Worm (Caenorhabditis elegans) whole organism, late embryonic: ENCODE data around the gene F02C12.3.

Source experiments
- C38D4.7 ChIP-seq: fragments of 200-800 bp; sonication (Bioruptor generic); optimal IDR thresholded peaks from 2 replicates; lab custom pipeline; 2018; ENCODE audit warnings: mild to moderate bottlenecking, missing genetic modification characterization, moderate library complexity, missing compliant biosample characterization
- F13H6.1 ChIP-seq: sonication (generic microtip); optimal IDR thresholded peaks from 2 replicates; lab custom pipeline; 2016; ENCODE audit warnings: missing genetic modification characterization, missing compliant biosample characterization
- K09A11.1 ChIP-seq: sonication (generic microtip); optimal IDR thresholded peaks from 2 replicates; lab custom pipeline; 2017; ENCODE audit warnings: antibody characterized with exemption, mild to moderate bottlenecking, missing genetic modification characterization, missing compliant biosample characterization; ENCODE audit not compliant: insufficient read depth
- ama-1 ChIP-seq: fragments of 150-350 bp; optimal IDR thresholded peaks from 2 replicates; lab custom pipeline; 2014
- ceh-14 ChIP-seq: sonication (generic microtip); optimal IDR thresholded peaks from 2 replicates; lab custom pipeline; 2016; ENCODE audit warnings: missing genotype, missing genetic modification characterization, missing compliant biosample characterization
- ceh-18 ChIP-seq: sonication (generic microtip); optimal IDR thresholded peaks from 2 replicates; lab custom pipeline; 2016; ENCODE audit warnings: missing genetic modification characterization, missing compliant biosample characterization
- ceh-19 ChIP-seq: fragments of 200-800 bp; sonication (Bioruptor generic); optimal IDR thresholded peaks from 2 replicates; lab custom pipeline; 2018; ENCODE audit warnings: mild to moderate bottlenecking, missing genetic modification characterization, missing compliant biosample characterization
- ceh-22 ChIP-seq: sonication (generic microtip); optimal IDR thresholded peaks from 2 replicates; lab custom pipeline; 2017; ENCODE audit warnings: missing biosample characterization, missing genetic modification characterization
- ceh-24 ChIP-seq: sonication (generic microtip); optimal IDR thresholded peaks from 2 replicates; lab custom pipeline; 2016; ENCODE audit warnings: mild to moderate bottlenecking, missing genetic modification characterization, missing compliant biosample characterization
- ceh-31 ChIP-seq: sonication (generic microtip); optimal IDR thresholded peaks from 2 replicates; lab custom pipeline; 2016; ENCODE audit warnings: missing genetic modification characterization, missing compliant biosample characterization
- dmd-4 ChIP-seq: sonication (generic microtip); optimal IDR thresholded peaks from 2 replicates; lab custom pipeline; 2016; ENCODE audit warnings: borderline replicate concordance, missing genetic modification characterization, missing compliant biosample characterization
- dve-1 ChIP-seq: sonication (generic microtip); optimal IDR thresholded peaks from 2 replicates; lab custom pipeline; 2017; ENCODE audit warnings: antibody characterized with exemption, mild to moderate bottlenecking, missing genetic modification characterization, missing compliant biosample characterization
- elt-2 ChIP-seq: sonication (generic microtip); optimal IDR thresholded peaks from 2 replicates; lab custom pipeline; 2016; ENCODE audit warnings: missing genetic modification reagents, missing genetic modification characterization, missing compliant biosample characterization
- elt-4 ChIP-seq: sonication (generic microtip); optimal IDR thresholded peaks from 2 replicates; lab custom pipeline; 2016; ENCODE audit warnings: missing genetic modification characterization, missing compliant biosample characterization
- fkh-10 ChIP-seq: fragments of 150-350 bp; optimal IDR thresholded peaks from 2 replicates; lab custom pipeline; 2014; ENCODE audit warnings: missing biosample characterization, missing genetic modification reagents, missing genetic modification characterization
- fkh-6 ChIP-seq: sonication (generic microtip); optimal IDR thresholded peaks from 2 replicates; lab custom pipeline; 2016; ENCODE audit warnings: missing genetic modification characterization, missing compliant biosample characterization
- hlh-13 ChIP-seq: fragments of 200-800 bp; sonication (Bioruptor generic); optimal IDR thresholded peaks from 2 replicates; lab custom pipeline; 2018; ENCODE audit warnings: mild to moderate bottlenecking, missing genetic modification characterization, missing compliant biosample characterization
- hlh-30 ChIP-seq: sonication (generic microtip); optimal IDR thresholded peaks from 2 replicates; lab custom pipeline; 2017; ENCODE audit warnings: antibody characterized with exemption, missing genetic modification characterization, missing compliant biosample characterization; ENCODE audit not compliant: insufficient read depth
- hlh-8 ChIP-seq: sonication (generic microtip); optimal IDR thresholded peaks from 2 replicates; lab custom pipeline; 2016; ENCODE audit warnings: missing genotype, missing genetic modification characterization, missing compliant biosample characterization
- lin-11 ChIP-seq: fragments of 200-800 bp; sonication (Bioruptor generic); optimal IDR thresholded peaks from 2 replicates; lab custom pipeline; 2018; ENCODE audit warnings: mild to moderate bottlenecking, missing genetic modification characterization, missing compliant biosample characterization
- mec-3 ChIP-seq: sonication (generic microtip); optimal IDR thresholded peaks from 2 replicates; lab custom pipeline; 2016; ENCODE audit warnings: borderline replicate concordance, missing genetic modification characterization, missing compliant biosample characterization
- nfya-1 ChIP-seq: sonication (generic microtip); optimal IDR thresholded peaks from 2 replicates; lab custom pipeline; 2017; ENCODE audit warnings: missing genetic modification characterization, mild to moderate bottlenecking, missing compliant biosample characterization, antibody characterized with exemption, moderate library complexity
- nhr-232 ChIP-seq: sonication (generic microtip); optimal IDR thresholded peaks from 2 replicates; lab custom pipeline; 2016; ENCODE audit warnings: missing genetic modification characterization, missing compliant biosample characterization
- npax-4 ChIP-seq: sonication (generic microtip); optimal IDR thresholded peaks from 2 replicates; lab custom pipeline; 2016; ENCODE audit warnings: missing genetic modification characterization, missing compliant biosample characterization
- pax-1 ChIP-seq: fragments of 150-350 bp; optimal IDR thresholded peaks from 2 replicates; lab custom pipeline; 2014; ENCODE audit warnings: missing biosample characterization, missing genetic modification characterization
- pha-2 ChIP-seq: sonication (generic microtip); optimal IDR thresholded peaks from 2 replicates; lab custom pipeline; 2017; ENCODE audit warnings: mild to moderate bottlenecking, missing genetic modification characterization, missing compliant biosample characterization
- pha-4 ChIP-seq: fragments of 150-350 bp; optimal IDR thresholded peaks from 2 replicates; lab custom pipeline; 2018; ENCODE audit warnings: missing biosample characterization, missing genetic modification reagents, missing genetic modification characterization
- pqm-1 ChIP-seq: sonication (generic microtip); optimal IDR thresholded peaks from 2 replicates; lab custom pipeline; 2016; ENCODE audit warnings: missing genetic modification characterization, missing compliant biosample characterization
- ref-2 ChIP-seq: sonication (generic microtip); optimal IDR thresholded peaks from 2 replicates; lab custom pipeline; 2016; ENCODE audit warnings: missing genetic modification characterization, missing compliant biosample characterization
- rnt-1 ChIP-seq: sonication (generic microtip); optimal IDR thresholded peaks from 2 replicates; lab custom pipeline; 2016; ENCODE audit warnings: missing genetic modification characterization, missing compliant biosample characterization
- sdc-2 ChIP-seq: sonication (generic microtip); optimal IDR thresholded peaks from 2 replicates; lab custom pipeline; 2016; ENCODE audit warnings: missing genotype, missing genetic modification characterization, missing compliant biosample characterization
- tbx-2 ChIP-seq: sonication (generic microtip); optimal IDR thresholded peaks from 2 replicates; lab custom pipeline; 2016; ENCODE audit warnings: missing genetic modification characterization, missing compliant biosample characterization
- unc-3 ChIP-seq, 2 experiments: fragments of 200-800 bp in 1 of 2; sonication (Bioruptor generic) in 1 of 2; sonication (generic microtip) in 1 of 2; conservative IDR thresholded peaks in 1 of 2; optimal IDR thresholded peaks in 1 of 2; 2 replicates each; pipeline versions ENCODE4 v1.3.6 to Lab custom; 2016 to 2022; ENCODE audit warnings: missing compliant biosample characterization in 2 of 2, missing genetic modification characterization in 2 of 2, missing genetic modification reagents in 1 of 2
- unc-55 ChIP-seq: sonication (generic microtip); optimal IDR thresholded peaks from 2 replicates; lab custom pipeline; 2017; ENCODE audit warnings: missing biosample characterization, missing genetic modification reagents, missing genetic modification characterization
- unc-86 ChIP-seq: sonication (generic microtip); optimal IDR thresholded peaks from 2 replicates; lab custom pipeline; 2016; ENCODE audit warnings: missing genetic modification characterization, missing compliant biosample characterization
- zip-5 ChIP-seq: sonication (generic microtip); optimal IDR thresholded peaks from 2 replicates; lab custom pipeline; 2016; ENCODE audit warnings: missing genetic modification characterization, missing compliant biosample characterization

F02C12.3 gene

ce11 chrX:13396550-13397023, at the start of gene F02C12.3:
Gene F02C12.3, plus strand, starts transcription at chrX:13396973.
- TF ChIP-seq elt-4 (tag; lab: Kevin White, UChicago) (no peak), nhr-232 (tag; lab: Kevin White, UChicago) (no peak), pha-4 (tag; lab: Kevin White, UChicago) (no peak), tbx-2 (no peak), dve-1 (peak; percentile 51), pax-1 (tag; lab: Kevin White, UChicago) (peak; percentile 60), sdc-2 (peak; percentile 28), nfya-1 (peak; percentile 58), ama-1 (no peak), unc-55 (GFP tag; lab: Kevin White, UChicago) (peak; percentile 35), ceh-24 (no peak), ceh-19 (GFP tag; lab: Kevin White, UChicago) (no peak), fkh-10 (GFP tag; lab: Kevin White, UChicago) (no peak), pha-2 (tag; lab: Kevin White, UChicago) (no peak), dmd-4 (tag; lab: Kevin White, UChicago) (no peak)

- TF ChIP-seq pha-2 (tag; lab: Kevin White, UChicago) (no peak), ceh-31 (tag; lab: Kevin White, UChicago) (no peak), K09A11.1 (no peak), unc-3 (GFP tag; conservative IDR thresholded peaks at IDR 0.05; lab: Robert Waterston, UW) (no peak), unc-3 (tag; optimal IDR thresholded peaks at IDR 0.05; lab: Kevin White, UChicago) (no peak), ceh-22 (tag; lab: Kevin White, UChicago) (no peak), hlh-8 (no peak), dve-1 (no peak), zip-5 (tag; lab: Kevin White, UChicago) (no peak), rnt-1 (tag; lab: Kevin White, UChicago) (no peak), ref-2 (tag; lab: Kevin White, UChicago) (no peak), unc-86 (tag; lab: Kevin White, UChicago) (no peak), hlh-13 (no peak), pqm-1 (tag; lab: Kevin White, UChicago) (no peak), mec-3 (no peak), F13H6.1 (tag; lab: Kevin White, UChicago) (no peak), elt-4 (tag; lab: Kevin White, UChicago) (no peak)
- TF ChIP-seq, all 69 proteins: peak for 0
These were observed 49.5 kb upstream of the F02C12.3 start for ce11 chrX:13347251-13347650.

- TF ChIP-seq fkh-6 (tag; lab: Kevin White, UChicago) (no peak), lin-11 (no peak), nhr-232 (tag; lab: Kevin White, UChicago) (no peak), ceh-24 (no peak), ceh-18 (tag; lab: Kevin White, UChicago) (no peak), elt-4 (tag; lab: Kevin White, UChicago) (no peak), ceh-14 (tag; lab: Kevin White, UChicago) (no peak), npax-4 (tag; lab: Kevin White, UChicago) (no peak), hlh-30 (tag; lab: Kevin White, UChicago) (no peak), fkh-10 (GFP tag; lab: Kevin White, UChicago) (no peak), zip-5 (tag; lab: Kevin White, UChicago) (no peak)
These were observed 48.4 kb upstream of the F02C12.3 start for ce11 chrX:13348417-13348816.

- TF ChIP-seq C38D4.7 (GFP tag; lab: Kevin White, UChicago) (no peak), elt-2 (tag; lab: Kevin White, UChicago) (peak; percentile 12)
These were observed 47.3 kb upstream of the F02C12.3 start for ce11 chrX:13349230-13350122.
